Worm (Caenorhabditis elegans) whole organism, late embryonic: ENCODE data around the gene D2024.1.

Experiments used
- che-1 ChIP-seq: sonication (generic microtip); optimal IDR thresholded peaks from 2 replicates; lab custom pipeline; 2016; ENCODE audit warnings: mild to moderate bottlenecking, missing genetic modification characterization, missing compliant biosample characterization
- sdc-2 ChIP-seq: sonication (generic microtip); optimal IDR thresholded peaks from 2 replicates; lab custom pipeline; 2016; ENCODE audit warnings: missing genotype, missing genetic modification characterization, missing compliant biosample characterization

- no peak for TF ChIP-seq sdc-2
- no peak for TF ChIP-seq che-1
Measured at ce11 chrIV:7205969-7206368, 41.4 kb upstream of the D2024.1 start, which contains the start of gene kcc-1.
